Worm (Caenorhabditis elegans) whole organism, L1 larva: ENCODE measurements around the gene rpy-1.

Experiments used
- C04F5.9 ChIP-seq: sonication (generic microtip); optimal IDR thresholded peaks from 2 replicates; lab custom pipeline; 2016; ENCODE audit warnings: missing genetic modification characterization, missing compliant biosample characterization
- C34B4.2 ChIP-seq: sonication (generic microtip); optimal IDR thresholded peaks from 2 replicates; lab custom pipeline; 2017; ENCODE audit warnings: mild to moderate bottlenecking, missing genetic modification characterization, missing compliant biosample characterization
- aha-1 ChIP-seq: fragments of 150-350 bp; optimal IDR thresholded peaks from 2 replicates; lab custom pipeline; 2014; ENCODE audit warnings: missing biosample characterization, missing genetic modification characterization
- alr-1 ChIP-seq: fragments of 200-800 bp; sonication (Bioruptor generic); optimal IDR thresholded peaks from 2 replicates; lab custom pipeline; 2018; ENCODE audit warnings: borderline replicate concordance, mild to moderate bottlenecking, missing genetic modification characterization, missing compliant biosample characterization
- ama-1 ChIP-seq: fragments of 150-350 bp; optimal IDR thresholded peaks from 2 replicates; lab custom pipeline; 2014
- ceh-63 ChIP-seq: fragments of 200-800 bp; sonication (Bioruptor generic); optimal IDR thresholded peaks from 2 replicates; lab custom pipeline; 2018; ENCODE audit warnings: mild to moderate bottlenecking, missing genetic modification characterization, missing compliant biosample characterization
- ceh-90 ChIP-seq: sonication (generic microtip); optimal IDR thresholded peaks from 2 replicates; lab custom pipeline; 2016; ENCODE audit warnings: missing genetic modification characterization, missing compliant biosample characterization
- dsc-1 ChIP-seq: sonication (generic microtip); optimal IDR thresholded peaks from 2 replicates; lab custom pipeline; 2016; ENCODE audit warnings: mild to moderate bottlenecking, missing genetic modification characterization, missing compliant biosample characterization
- efl-1 ChIP-seq, 4 experiments: fragments of 150-350 bp; optimal IDR thresholded peaks in 3 of 4; peaks in 1 of 4; 1 replicate in 1 of 4; 2 replicates in 3 of 4; lab custom pipeline; 2014; ENCODE audit warnings: missing biosample characterization in 2 of 4, missing genetic modification characterization in 2 of 4, missing genetic modification reagents in 2 of 4
- efl-3 ChIP-seq: fragments of 200-800 bp; sonication (Bioruptor generic); optimal IDR thresholded peaks from 2 replicates; lab custom pipeline; 2018; ENCODE audit warnings: mild to moderate bottlenecking, missing genetic modification characterization, missing compliant biosample characterization
- egl-27 ChIP-seq, 2 experiments: fragments of 150-350 bp in 1 of 2; sonication (generic microtip); optimal IDR thresholded peaks; 3 replicates each; lab custom pipeline; 2017 to 2018; ENCODE audit warnings: missing biosample characterization in 2 of 2, missing genetic modification characterization in 2 of 2, missing genetic modification reagents in 2 of 2
- elt-3 ChIP-seq, 6 experiments: fragments of 150-350 bp in 1 of 6; sonication (generic microtip); optimal IDR thresholded peaks; 2 replicates each; lab custom pipeline; 2017 to 2018; ENCODE audit warnings: missing biosample characterization in 6 of 6, missing genetic modification characterization in 6 of 6, inconsistent platforms in 1 of 6
- ets-5 ChIP-seq: fragments of 200-800 bp; sonication (Bioruptor generic); IDR thresholded peaks from 2 replicates; pipeline ENCODE4 v1.3.6; 2022; ENCODE audit warnings: missing genetic modification characterization, missing compliant biosample characterization
- fkh-10 ChIP-seq: sonication (generic microtip); optimal IDR thresholded peaks from 2 replicates; lab custom pipeline; 2017; ENCODE audit warnings: missing biosample characterization, missing genetic modification reagents, missing genetic modification characterization
- fkh-4 ChIP-seq: sonication (generic microtip); optimal IDR thresholded peaks from 2 replicates; lab custom pipeline; 2016; ENCODE audit warnings: missing compliant biosample characterization, missing genetic modification characterization, borderline replicate concordance
- fkh-8 ChIP-seq: sonication (generic microtip); optimal IDR thresholded peaks from 2 replicates; lab custom pipeline; 2016; ENCODE audit warnings: mild to moderate bottlenecking, missing genetic modification characterization, missing compliant biosample characterization
- fos-1 ChIP-seq: fragments of 150-350 bp; optimal IDR thresholded peaks from 2 replicates; lab custom pipeline; 2014; ENCODE audit warnings: missing biosample characterization, missing genetic modification characterization
- grh-1 ChIP-seq: fragments of 200-800 bp; sonication (Bioruptor generic); IDR thresholded peaks from 2 replicates; pipeline ENCODE4 v1.3.6; 2022; ENCODE audit warnings: missing genetic modification reagents, missing genetic modification characterization, missing compliant biosample characterization
- hlh-17 ChIP-seq: fragments of 200-800 bp; sonication (Bioruptor generic); optimal IDR thresholded peaks from 2 replicates; lab custom pipeline; 2018; ENCODE audit warnings: missing genetic modification characterization, mild to moderate bottlenecking, missing compliant biosample characterization, moderate library complexity, borderline replicate concordance
- hlh-4 ChIP-seq: sonication (generic microtip); optimal IDR thresholded peaks from 2 replicates; lab custom pipeline; 2016; ENCODE audit warnings: mild to moderate bottlenecking, missing genetic modification characterization, missing compliant biosample characterization
- hpl-2 ChIP-seq: fragments of 150-350 bp; optimal IDR thresholded peaks from 2 replicates; lab custom pipeline; 2014; ENCODE audit warnings: missing biosample characterization, missing genetic modification reagents, missing genetic modification characterization
- isw-1 ChIP-seq: fragments of 200-800 bp; sonication (Bioruptor generic); IDR thresholded peaks from 2 replicates; pipeline ENCODE4 v1.3.6; 2022; ENCODE audit warnings: missing genetic modification characterization, missing compliant biosample characterization
- jun-1 ChIP-seq: fragments of 150-350 bp; optimal IDR thresholded peaks from 2 replicates; lab custom pipeline; 2014; ENCODE audit warnings: missing biosample characterization, missing genetic modification reagents, missing genetic modification characterization
- lin-14 ChIP-seq: fragments of 200-800 bp; sonication (Bioruptor generic); optimal IDR thresholded peaks from 2 replicates; lab custom pipeline; 2018; ENCODE audit warnings: mild to moderate bottlenecking, missing genetic modification characterization, moderate library complexity, missing compliant biosample characterization
- lin-15B ChIP-seq: fragments of 150-350 bp; sonication (generic microtip); optimal IDR thresholded peaks from 3 replicates; lab custom pipeline; 2014; ENCODE audit warnings: missing biosample characterization, missing genetic modification characterization
- lin-35 ChIP-seq, 2 experiments: fragments of 150-350 bp; optimal IDR thresholded peaks; 2 replicates each; lab custom pipeline; 2014; ENCODE audit warnings: missing biosample characterization in 2 of 2, missing genetic modification characterization in 2 of 2, missing genetic modification reagents in 2 of 2
- lin-39 ChIP-seq: fragments of 150-350 bp; optimal IDR thresholded peaks from 2 replicates; lab custom pipeline; 2014; ENCODE audit warnings: missing biosample characterization, missing genetic modification reagents, missing genetic modification characterization
- lir-3 ChIP-seq: sonication (generic microtip); optimal IDR thresholded peaks from 2 replicates; lab custom pipeline; 2016; ENCODE audit warnings: mild to moderate bottlenecking, missing genetic modification characterization, moderate library complexity, missing compliant biosample characterization; ENCODE audit not compliant: poor library complexity
- lsy-2 ChIP-seq, 2 experiments: fragments of 150-350 bp; optimal IDR thresholded peaks; 2 replicates each; lab custom pipeline; 2014; ENCODE audit warnings: missing biosample characterization in 2 of 2, missing genetic modification characterization in 2 of 2
- nhr-12 ChIP-seq: sonication (generic microtip); optimal IDR thresholded peaks from 2 replicates; lab custom pipeline; 2017; ENCODE audit warnings: missing biosample characterization, missing genetic modification characterization
- nhr-19 ChIP-seq: fragments of 200-800 bp; sonication (Bioruptor generic); conservative IDR thresholded peaks from 2 replicates; pipeline ENCODE4 v1.3.6; 2022; ENCODE audit warnings: missing genetic modification characterization, missing compliant biosample characterization
- nhr-237 ChIP-seq: fragments of 150-350 bp; optimal IDR thresholded peaks from 2 replicates; lab custom pipeline; 2014; ENCODE audit warnings: missing biosample characterization, missing genetic modification characterization
- nhr-71 ChIP-seq: sonication (generic microtip); optimal IDR thresholded peaks from 2 replicates; lab custom pipeline; 2016; ENCODE audit warnings: mild to moderate bottlenecking, missing genetic modification characterization, moderate library complexity, missing compliant biosample characterization
- nhr-76 ChIP-seq: sonication (generic microtip); optimal IDR thresholded peaks from 2 replicates; lab custom pipeline; 2017; ENCODE audit warnings: missing biosample characterization, missing genetic modification characterization
- nhr-77 ChIP-seq: fragments of 150-350 bp; optimal IDR thresholded peaks from 2 replicates; lab custom pipeline; 2014; ENCODE audit warnings: missing biosample characterization, missing genetic modification characterization
- nhr-90 ChIP-seq: sonication (generic microtip); optimal IDR thresholded peaks from 2 replicates; lab custom pipeline; 2016; ENCODE audit warnings: mild to moderate bottlenecking, missing genetic modification characterization, missing compliant biosample characterization; ENCODE audit not compliant: poor library complexity
- pag-3 ChIP-seq: sonication (generic microtip); optimal IDR thresholded peaks from 2 replicates; lab custom pipeline; 2017; ENCODE audit warnings: missing genetic modification characterization, mild to moderate bottlenecking, missing compliant biosample characterization, antibody characterized with exemption, borderline replicate concordance; ENCODE audit not compliant: insufficient read depth
- pax-3 ChIP-seq: fragments of 200-800 bp; sonication (Bioruptor generic); optimal IDR thresholded peaks from 2 replicates; lab custom pipeline; 2018; ENCODE audit warnings: mild to moderate bottlenecking, missing genetic modification characterization, moderate library complexity, missing compliant biosample characterization
- pqm-1 ChIP-seq: sonication (generic microtip); optimal IDR thresholded peaks from 3 replicates; lab custom pipeline; 2017; ENCODE audit warnings: missing biosample characterization, missing genetic modification characterization
- snpc-4 ChIP-seq: fragments of 150-350 bp; optimal IDR thresholded peaks from 2 replicates; lab custom pipeline; 2014; ENCODE audit warnings: missing biosample characterization, missing genetic modification characterization
- sox-4 ChIP-seq: sonication (generic microtip); optimal IDR thresholded peaks from 2 replicates; lab custom pipeline; 2016; ENCODE audit warnings: missing genetic modification characterization, missing compliant biosample characterization
- sptf-1 ChIP-seq: fragments of 150-350 bp; optimal IDR thresholded peaks from 2 replicates; lab custom pipeline; 2014; ENCODE audit warnings: missing biosample characterization, missing genetic modification characterization
- sup-37 ChIP-seq: fragments of 200-800 bp; sonication (Bioruptor generic); optimal IDR thresholded peaks from 2 replicates; lab custom pipeline; 2018; ENCODE audit warnings: mild to moderate bottlenecking, missing genetic modification characterization, missing compliant biosample characterization
- tbx-2 ChIP-seq: sonication (generic microtip); optimal IDR thresholded peaks from 2 replicates; lab custom pipeline; 2016; ENCODE audit warnings: missing genetic modification characterization, missing compliant biosample characterization
- unc-62 ChIP-seq: fragments of 150-350 bp; optimal IDR thresholded peaks from 2 replicates; lab custom pipeline; 2014; ENCODE audit warnings: missing biosample characterization, missing genetic modification reagents, missing genetic modification characterization
- unc-98 ChIP-seq: fragments of 200-800 bp; sonication (Bioruptor generic); IDR thresholded peaks from 2 replicates; pipeline ENCODE4 v1.3.6; 2022; ENCODE audit warnings: missing genetic modification characterization, missing compliant biosample characterization
- vab-15 ChIP-seq: sonication (generic microtip); optimal IDR thresholded peaks from 2 replicates; lab custom pipeline; 2017; ENCODE audit warnings: missing genotype, mild to moderate bottlenecking, missing genetic modification characterization, missing compliant biosample characterization
- xbp-1 ChIP-seq: sonication (generic microtip); optimal IDR thresholded peaks from 2 replicates; lab custom pipeline; 2016; ENCODE audit warnings: missing genetic modification characterization, missing compliant biosample characterization
- zag-1 ChIP-seq: fragments of 150-350 bp; optimal IDR thresholded peaks from 2 replicates; lab custom pipeline; 2014; ENCODE audit warnings: missing biosample characterization, missing genetic modification characterization
- zip-4 ChIP-seq: fragments of 200-800 bp; sonication (Bioruptor generic); optimal IDR thresholded peaks from 2 replicates; lab custom pipeline; 2018; ENCODE audit warnings: mild to moderate bottlenecking, missing genetic modification characterization, moderate library complexity, missing compliant biosample characterization
- ztf-11 ChIP-seq, 2 experiments: sonication (generic microtip); optimal IDR thresholded peaks; 2 replicates each; lab custom pipeline; 2016 to 2017; ENCODE audit warnings: missing genetic modification characterization in 2 of 2, missing biosample characterization in 1 of 2, missing compliant biosample characterization in 1 of 2
- ztf-4 ChIP-seq: fragments of 150-350 bp; optimal IDR thresholded peaks from 2 replicates; lab custom pipeline; 2014; ENCODE audit warnings: missing biosample characterization, missing genetic modification characterization

rpy-1 gene

DNA sequence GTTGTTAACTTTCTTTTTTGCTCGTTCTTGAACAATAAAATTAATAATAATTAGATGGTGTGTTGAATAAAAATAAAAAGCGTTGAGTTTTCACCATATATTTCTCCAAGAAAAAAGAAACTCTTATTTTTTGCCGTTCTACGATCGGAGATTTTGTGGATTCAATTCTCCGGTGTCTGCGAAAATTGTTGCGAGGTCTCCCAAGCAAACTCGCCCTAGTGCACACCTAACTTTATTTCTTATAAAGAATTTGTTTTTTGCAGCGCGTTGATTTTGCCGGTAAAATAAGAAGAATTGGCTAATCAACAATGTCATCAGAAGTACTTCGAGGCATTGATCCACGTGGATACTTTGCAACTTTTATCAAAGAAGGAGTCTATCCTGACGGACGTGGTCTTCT, 36.0 kb upstream of the rpy-1 start, which contains the start of gene exos-8:
Gene exos-8, plus strand, starts transcription at position 264 of the 400 bp plus-strand sequence.
- TF ChIP-seq efl-1 (optimal IDR thresholded peaks at IDR 0.05; lab: Kevin White, UChicago) (peak; percentile 68 to 76), efl-1 (GFP tag; optimal IDR thresholded peaks at IDR 0.05 in 1 of 2; lab: Kevin White, UChicago) (peak; percentile 60 to 95), pag-3 (tag; lab: Kevin White, UChicago) (no peak), hlh-17 (GFP tag; lab: Kevin White, UChicago) (no peak), fos-1 (tag; lab: Kevin White, UChicago) (peak; percentile 22), lir-3 (tag; lab: Kevin White, UChicago) (peak; percentile 75), fkh-4 (tag; lab: Kevin White, UChicago) (no peak), egl-27 (tag; optimal IDR thresholded peaks at IDR 0.05; lab: Kevin White, UChicago) (no peak), C04F5.9 (tag; lab: Kevin White, UChicago) (no peak), unc-98 (no peak), lin-15B (tag; lab: Kevin White, UChicago) (peak; percentile 81), vab-15 (tag; lab: Kevin White, UChicago) (peak; percentile 16), jun-1 (tag; lab: Kevin White, UChicago) (peak; percentile 13), lin-14 (peak; percentile 55), ceh-90 (no peak), fkh-8 (tag; lab: Kevin White, UChicago) (peak; percentile 58), zag-1 (no peak), ztf-4 (tag; lab: Kevin White, UChicago) (no peak), elt-3 (tag; optimal IDR thresholded peaks at IDR 0.05; lab: Kevin White, UChicago) (peak in 1 of 6 experiments; percentile 55), sox-4 (tag; lab: Kevin White, UChicago) (no peak), tbx-2 (peak; percentile 56), sup-37 (GFP tag; lab: Kevin White, UChicago) (no peak), nhr-19 (peak; percentile 45), xbp-1 (peak; percentile 53), hlh-4 (no peak), hpl-2 (peak; percentile 9), pax-3 (tag; lab: Kevin White, UChicago) (peak; percentile 35), zip-4 (no peak), aha-1 (no peak), ztf-11 (tag; optimal IDR thresholded peaks at IDR 0.05; lab: Kevin White, UChicago) (peak in 1 of 2 experiments; percentile 17), fkh-10 (no peak), grh-1 (GFP tag; lab: Robert Waterston, UW) (no peak), alr-1 (no peak), ets-5 (GFP tag; lab: Robert Waterston, UW) (no peak), lin-35 (GFP tag; optimal IDR thresholded peaks at IDR 0.05; lab: Kevin White, UChicago) (peak; percentile 34 to 82), efl-3 (GFP tag; lab: Kevin White, UChicago) (no peak), nhr-71 (tag; lab: Kevin White, UChicago) (peak; percentile 69), pqm-1 (tag; lab: Kevin White, UChicago) (no peak), snpc-4 (tag; lab: Kevin White, UChicago) (peak; percentile 15), nhr-237 (tag; lab: Kevin White, UChicago) (no peak), sptf-1 (no peak), lsy-2 (tag; optimal IDR thresholded peaks at IDR 0.05; lab: Kevin White, UChicago) (peak; percentile 28 to 80), C34B4.2 (tag; lab: Kevin White, UChicago) (no peak), nhr-90 (tag; lab: Kevin White, UChicago) (peak; percentile 13), nhr-77 (tag; lab: Kevin White, UChicago) (peak; percentile 63), nhr-76 (no peak), dsc-1 (peak; percentile 9), nhr-12 (no peak), unc-62 (no peak), isw-1 (GFP tag; lab: Robert Waterston, UW) (no peak; the same call in 1 of the 2 replicates), ama-1 (lab: Kevin White, UChicago) (no peak), lin-39 (tag; lab: Kevin White, UChicago) (no peak), ceh-63 (no peak)
